Worm (Caenorhabditis elegans): Measurements from ENCODE around the gene melo-1.
"Not testable (repeated sequence)": the region's sequence is repeated elsewhere in the genome, so short reads cannot be mapped to it uniquely, and the experiment has no call there.

The melo-1 gene

DNA sequence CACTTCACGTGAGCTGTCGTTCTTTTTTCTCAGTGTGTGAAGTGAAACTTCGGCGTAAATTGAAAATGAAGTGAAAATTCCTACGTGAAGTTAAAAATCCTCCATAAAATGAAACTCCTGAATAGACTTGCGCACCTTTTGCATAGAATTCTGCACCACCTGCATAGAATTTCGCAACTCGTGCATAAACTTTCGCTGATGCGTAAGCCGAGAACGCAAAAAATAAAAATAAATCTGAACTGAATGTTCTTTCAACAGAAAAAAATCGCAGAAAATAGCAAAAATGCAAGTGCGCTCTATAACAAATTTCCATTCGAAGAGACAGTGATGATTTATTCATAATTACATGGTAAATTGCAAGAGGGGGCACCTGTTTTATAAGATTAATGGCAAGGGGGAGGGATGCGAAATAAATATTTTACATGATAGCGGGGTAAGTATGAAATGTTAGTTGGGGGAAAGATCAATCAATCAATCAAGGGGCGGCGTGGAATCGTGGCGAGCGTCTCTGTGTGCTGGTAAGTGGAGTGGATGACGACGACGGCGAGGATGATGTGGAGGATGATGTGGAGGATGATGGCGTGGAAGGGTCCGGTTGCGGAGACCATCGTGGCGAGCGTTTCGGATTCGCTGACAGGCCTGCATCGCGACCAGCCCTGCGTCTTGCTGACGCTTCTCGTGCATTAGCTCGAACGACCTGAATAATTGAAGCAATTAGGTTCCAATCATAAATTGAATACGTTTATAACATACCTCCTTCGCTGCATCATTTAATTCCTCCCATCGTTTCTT lies 13.4 kb upstream of the melo-1 start, which contains the start of gene Y57G11C.36:
Y57G11C.36 (minus strand) TSS at position 502 of the 792 bp plus-strand sequence.
- no peak for TF ChIP-seq unc-62 (GFP tag; optimal IDR thresholded peaks at IDR 0.05)

- not testable (repeated sequence) for TF ChIP-seq unc-62 (GFP tag; optimal IDR thresholded peaks at IDR 0.05)
These were observed 12.4 kb upstream of the melo-1 start, which contains the start of gene Y57G11C.51 for ce11 chrIV:14774454-14774853. Y57G11C.51 (minus strand) TSS chrIV:14774554.

DNA sequence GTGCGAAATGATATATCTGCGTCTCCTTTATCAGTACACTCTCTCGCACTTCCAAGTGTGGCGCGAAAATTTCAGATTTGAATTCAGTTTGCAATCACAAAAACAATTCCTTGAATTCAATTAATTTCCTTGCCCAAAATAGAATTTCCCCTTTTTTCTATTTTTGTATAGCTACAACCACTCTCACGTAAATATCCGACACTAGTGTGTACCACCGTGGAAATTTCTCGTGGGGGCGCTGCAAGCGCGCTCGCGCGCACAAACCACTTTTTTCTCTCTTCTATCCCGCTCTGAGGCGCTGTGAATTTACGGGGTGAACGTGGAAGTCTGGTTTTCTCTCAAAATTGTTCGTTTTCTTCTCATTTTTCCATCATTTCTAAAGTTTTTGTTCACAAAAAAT lies 5.3 kb upstream of the melo-1 start, which contains the start of gene Y57G11C.8:
Y57G11C.8 (plus strand) TSS at position 301 of the 400 bp plus-strand sequence.
- no peak for TF ChIP-seq unc-62 (GFP tag; optimal IDR thresholded peaks at IDR 0.05)

DNA sequence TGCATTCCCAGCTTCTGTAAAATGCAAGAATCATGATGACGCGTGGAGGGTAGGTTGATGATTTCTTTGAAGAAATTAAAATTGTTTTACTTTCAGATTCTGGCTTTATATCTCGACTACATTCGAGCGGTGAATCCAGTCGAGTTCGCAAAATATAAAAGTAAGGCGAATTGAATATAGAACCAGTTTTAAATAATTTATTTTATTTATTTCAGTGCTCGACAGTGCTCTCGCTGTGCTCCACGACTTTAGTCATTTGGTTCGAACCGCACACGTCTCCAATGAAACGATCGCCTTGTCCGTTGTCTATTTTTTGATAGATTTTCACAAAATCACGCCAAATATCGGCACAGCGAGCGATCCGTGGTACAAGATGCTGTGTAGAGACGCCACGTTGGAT lies 4.6 kb upstream of the melo-1 start, which contains the start of gene Y57G11C.1130:
Y57G11C.1130 (plus strand) TSS at position 301 of the 400 bp plus-strand sequence.
- TF ChIP-seq unc-62 (GFP tag; optimal IDR thresholded peaks at IDR 0.05) = no peak

ce11 chrIV:14784481-14784880 lies 2.4 kb upstream of the melo-1 start, which contains the start of gene nlp-56:
nlp-56 (minus strand) TSS chrIV:14784737.
- TF ChIP-seq unc-62 (GFP tag; optimal IDR thresholded peaks at IDR 0.05) = no peak

ce11 chrIV:14790579-14790978 lies 3.7 kb downstream of the melo-1 start:
- no peak for TF ChIP-seq unc-62 (GFP tag; optimal IDR thresholded peaks at IDR 0.05)

DNA sequence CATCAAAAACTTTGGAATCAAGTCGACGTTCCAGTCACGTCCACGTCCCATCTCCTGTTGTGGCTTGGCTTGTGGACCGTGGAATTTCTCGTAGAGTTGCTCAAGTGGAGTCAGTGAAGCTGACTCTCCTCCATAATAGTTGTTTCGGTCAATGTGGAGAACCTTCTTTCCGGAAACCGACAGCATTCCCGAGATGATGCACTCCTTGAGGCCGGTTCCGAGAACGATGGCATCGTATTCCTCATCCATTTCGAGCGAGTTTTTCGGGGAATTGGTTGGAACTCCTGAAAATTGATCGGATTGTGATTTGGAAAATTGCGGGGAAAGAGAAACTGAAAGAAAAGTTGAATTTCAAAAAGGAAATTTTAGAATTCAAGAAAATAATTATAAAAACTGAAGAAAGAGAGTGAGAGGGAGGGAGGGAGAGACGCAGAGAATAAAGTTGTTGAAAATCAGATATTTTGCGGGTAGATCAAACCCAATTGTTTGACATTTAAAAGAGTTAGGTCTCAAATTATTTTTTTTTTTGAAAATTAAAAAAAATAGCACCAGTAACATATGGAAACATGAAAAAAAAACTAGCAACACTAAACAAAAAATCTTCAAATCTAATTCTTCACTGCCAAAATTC lies 5.9 kb downstream of the melo-1 start, which contains the start of gene gdi-1:
gdi-1 (minus strand) TSS at position 286 of the 631 bp plus-strand sequence.
- no peak for TF ChIP-seq unc-62 (GFP tag; optimal IDR thresholded peaks at IDR 0.05)

DNA sequence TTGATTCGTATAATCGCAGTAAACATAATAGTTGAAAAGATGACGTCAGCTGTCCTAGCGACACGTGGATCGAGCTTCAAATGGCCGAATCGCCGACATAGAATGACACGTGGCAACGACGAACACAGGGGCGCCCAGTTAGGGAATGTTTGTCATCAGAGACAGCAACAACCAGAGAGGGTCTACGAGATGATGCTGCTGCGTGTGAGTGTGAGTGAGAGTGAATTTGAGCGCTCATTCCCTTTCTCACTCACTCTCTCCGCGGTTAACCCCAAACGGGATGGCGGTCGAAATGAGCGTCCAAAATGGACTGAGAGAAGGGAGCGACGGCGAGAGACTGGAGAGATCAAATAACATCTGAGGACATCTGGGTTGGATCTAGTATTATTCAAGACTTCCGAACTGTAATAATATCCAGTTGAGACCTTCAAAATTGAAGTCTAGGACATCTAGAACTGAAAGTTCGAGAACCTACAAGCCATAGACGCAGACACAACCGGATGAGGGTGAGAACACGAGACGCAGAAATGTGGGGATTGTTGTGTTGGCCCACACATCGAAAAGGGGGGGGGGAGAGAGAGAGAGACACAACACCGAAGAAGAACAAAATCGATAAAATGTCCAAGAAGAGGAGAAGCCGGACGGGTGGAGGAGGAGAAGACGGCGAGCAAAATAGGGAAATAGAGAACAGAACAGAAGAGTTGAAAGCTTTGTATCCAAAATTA lies 7.2 kb downstream of the melo-1 start:
- no peak for TF ChIP-seq unc-62 (GFP tag; optimal IDR thresholded peaks at IDR 0.05)

DNA sequence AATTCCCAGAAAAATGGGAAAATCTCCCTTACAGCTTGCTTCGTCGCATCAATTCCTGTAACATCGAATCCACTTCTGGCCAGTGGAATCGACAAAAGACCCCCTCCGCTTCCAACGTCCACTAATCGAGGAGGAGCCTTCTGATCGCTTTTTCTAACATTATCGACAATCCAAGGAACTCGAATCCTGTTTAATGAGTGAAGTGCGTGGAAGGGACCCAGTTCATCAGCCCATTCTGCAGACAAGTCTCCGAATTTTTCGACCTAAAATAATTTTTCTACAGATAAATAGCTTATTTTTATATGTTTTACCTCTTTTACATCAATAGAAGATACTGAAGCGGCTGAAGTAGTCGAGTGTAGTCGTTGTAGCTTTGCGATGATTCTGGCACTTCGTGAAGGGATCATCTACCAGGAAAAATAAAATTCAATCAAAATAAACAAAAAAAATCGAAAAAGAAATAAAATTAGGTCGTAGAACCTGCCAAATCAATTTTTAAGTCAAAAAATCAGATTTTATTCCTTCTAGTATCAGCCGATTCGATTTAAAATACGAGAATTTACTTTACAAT lies 9.2 kb downstream of the melo-1 start, which contains the start of gene coq-3:
coq-3 (minus strand) TSS at position 407 of the 571 bp plus-strand sequence.
- no peak for TF ChIP-seq unc-62 (GFP tag; optimal IDR thresholded peaks at IDR 0.05)

DNA sequence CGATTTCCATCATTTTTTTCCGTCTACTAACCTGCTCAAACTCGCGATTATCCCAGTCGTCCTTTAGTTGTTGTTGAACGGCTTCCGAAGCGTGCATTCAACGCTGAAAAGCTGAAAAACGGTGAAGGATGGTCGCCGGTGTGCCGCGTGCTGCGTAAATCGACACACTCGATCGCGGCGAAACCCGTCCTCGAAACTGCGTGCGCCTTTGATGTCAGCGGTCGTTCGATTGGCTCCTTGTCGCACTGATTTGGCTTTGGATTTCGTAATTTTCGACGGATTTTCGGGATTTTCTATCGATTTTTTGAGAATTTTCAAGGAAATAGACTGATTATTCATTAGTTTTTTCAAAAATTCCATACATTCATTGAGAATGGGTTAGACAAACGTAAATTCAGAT lies 10.5 kb downstream of the melo-1 start, which contains the start of the genes Y57G11C.1147 and nuo-3:
Y57G11C.1147 (minus strand) TSS at position 161 of the 400 bp plus-strand sequence.
nuo-3 (minus strand) TSS at position 191 of the 400 bp plus-strand sequence.
- TF ChIP-seq unc-62 (GFP tag; optimal IDR thresholded peaks at IDR 0.05) = no peak

- TF ChIP-seq unc-62 (GFP tag; optimal IDR thresholded peaks at IDR 0.05) = no peak
These were observed 11.0 kb downstream of the melo-1 start, which contains the start of gene arl-8 for ce11 chrIV:14797849-14798248. arl-8 (plus strand) TSS chrIV:14798149.

DNA sequence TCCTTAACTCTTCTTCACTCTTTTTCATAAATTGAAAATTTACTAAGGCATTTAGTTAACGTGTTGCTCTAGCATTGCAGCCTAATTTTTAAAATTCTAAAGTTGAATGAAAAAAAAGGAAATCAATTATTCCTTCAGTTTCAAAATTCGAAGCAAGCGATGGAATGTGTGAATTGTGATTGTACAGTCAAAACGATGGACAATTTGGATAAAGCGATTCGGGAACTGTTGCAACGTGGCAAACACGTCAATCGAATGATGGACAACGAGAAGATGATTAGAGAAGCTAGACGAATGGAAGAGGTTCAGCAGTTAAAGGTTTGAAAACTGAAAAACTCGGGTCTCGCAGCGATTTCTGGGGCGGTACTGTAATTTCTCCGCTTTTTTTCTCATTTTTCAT lies 12.4 kb downstream of the melo-1 start, which contains the start of gene Y57G11C.14:
Y57G11C.14 (plus strand) TSS at position 126 of the 400 bp plus-strand sequence.
- TF ChIP-seq unc-62 (GFP tag; optimal IDR thresholded peaks at IDR 0.05) = no peak

ce11 chrIV:14800931-14801330 lies 14.1 kb downstream of the melo-1 start:
- TF ChIP-seq unc-62 (GFP tag; optimal IDR thresholded peaks at IDR 0.05) = no peak

- TF ChIP-seq unc-62 (GFP tag; optimal IDR thresholded peaks at IDR 0.05) = no peak
These were observed 15.5 kb downstream of the melo-1 start, which contains the start of gene Y57G11C.1142 for ce11 chrIV:14802316-14802715. Y57G11C.1142 (plus strand) TSS chrIV:14802616.

DNA sequence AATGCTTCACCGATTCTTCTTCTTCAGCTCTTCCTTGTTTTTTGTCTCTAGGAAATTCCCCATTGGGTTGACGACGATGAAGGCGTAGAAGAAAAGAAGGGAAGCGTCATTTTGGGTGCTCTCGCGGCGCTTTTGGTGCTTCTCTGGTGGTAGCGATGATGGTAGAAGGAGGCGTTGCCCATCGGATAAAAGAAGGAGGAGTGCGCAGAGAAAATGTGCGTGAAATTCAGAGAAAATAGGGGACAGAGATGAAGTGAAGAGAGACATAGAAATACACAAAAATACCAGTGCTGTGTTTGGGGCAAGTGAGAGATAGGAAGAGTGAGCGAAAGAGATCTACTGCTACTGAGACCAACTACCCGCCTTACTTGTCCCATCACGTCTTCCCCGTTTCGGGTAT lies 20.1 kb downstream of the melo-1 start, which contains the start of gene oig-5:
oig-5 (plus strand) TSS at position 301 of the 400 bp plus-strand sequence.
- no peak for TF ChIP-seq unc-62 (GFP tag; optimal IDR thresholded peaks at IDR 0.05)
